Worm (Caenorhabditis elegans): ENCODE measurements around the gene F57H12.6.

DNA sequence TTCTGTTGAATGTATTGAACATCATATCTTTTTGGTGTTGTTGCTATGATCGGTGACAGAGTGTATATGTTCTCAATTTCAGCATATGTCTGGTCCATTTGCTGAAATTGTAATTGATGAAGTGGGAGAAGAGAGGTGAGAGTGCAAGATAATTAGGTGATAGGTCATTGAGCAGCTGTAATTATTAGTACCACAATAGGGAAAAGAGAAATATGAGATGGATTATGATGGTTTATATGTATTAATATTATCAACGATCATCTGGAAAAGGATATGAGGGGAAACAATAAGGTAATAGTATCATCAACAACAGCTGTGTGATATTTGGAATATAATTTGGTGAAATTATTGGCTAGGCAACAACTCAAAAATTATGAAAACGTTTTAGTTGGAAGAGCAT lies 36.2 kb upstream of the F57H12.6 start, which contains the start of gene Y42H9B.3:
- no peak for TF ChIP-seq ceh-16 (tag; optimal IDR thresholded peaks at IDR 0.05)
- no peak for TF ChIP-seq skn-1 (tag; optimal IDR thresholded peaks at IDR 0.05)
- TF ChIP-seq mdl-1 (tag; optimal IDR thresholded peaks at IDR 0.05), result no peak
- TF ChIP-seq ama-1 (optimal IDR thresholded peaks at IDR 0.05), result no peak
- no peak for TF ChIP-seq aly-2 (tag; optimal IDR thresholded peaks at IDR 0.05)
- TF ChIP-seq nhr-23 (tag; optimal IDR thresholded peaks at IDR 0.05), result no peak
- TF ChIP-seq nhr-10 (tag; optimal IDR thresholded peaks at IDR 0.05), result no peak
- TF ChIP-seq unc-62 (GFP tag; optimal IDR thresholded peaks at IDR 0.05), result no peak
- TF ChIP-seq dmd-4 (tag; optimal IDR thresholded peaks at IDR 0.05), result no peak
- TF ChIP-seq F13H6.1 (tag; optimal IDR thresholded peaks at IDR 0.05), result no peak
- TF ChIP-seq lin-39 (tag; optimal IDR thresholded peaks at IDR 0.05), result no peak
- no peak for TF ChIP-seq elt-1 (tag; optimal IDR thresholded peaks at IDR 0.05)
- no peak for TF ChIP-seq sma-9 (GFP tag; optimal IDR thresholded peaks at IDR 0.05)
- TF ChIP-seq sma-9 (tag; optimal IDR thresholded peaks at IDR 0.05), result no peak

Data from whole organism, L2 larva.